Worm (Caenorhabditis elegans) whole organism, young adult: ENCODE data around the gene srh-251.

Source experiments
- ceh-40 ChIP-seq: fragments of 200-800 bp; sonication (Bioruptor generic); IDR thresholded peaks from 2 replicates; pipeline ENCODE4 v1.3.6; 2022; ENCODE audit warnings: missing genetic modification characterization, missing compliant biosample characterization
- nhr-90 ChIP-seq: sonication (generic microtip); optimal IDR thresholded peaks from 2 replicates; lab custom pipeline; 2016; ENCODE audit warnings: missing genotype, mild to moderate bottlenecking, missing genetic modification characterization, missing compliant biosample characterization
- snpc-1.3 ChIP-seq: sonication (generic microtip); optimal IDR thresholded peaks from 2 replicates; lab custom pipeline; 2017; ENCODE audit warnings: missing genetic modification characterization, mild to moderate bottlenecking, missing compliant biosample characterization, antibody characterized with exemption, moderate library complexity, missing genotype, missing genetic modification reagents; ENCODE audit not compliant: insufficient read depth

ce11 chrV:15426944-15427343 lies 47.2 kb upstream of the srh-251 start, which contains the start of gene fbxa-209:
- TF ChIP-seq snpc-1.3 (tag; lab: Kevin White, UChicago) (no peak), ceh-40 (GFP tag; lab: Robert Waterston, UW) (no peak), nhr-90 (no peak)
